Worm (Caenorhabditis elegans): ENCODE results near the gene C53B4.2.

- TF ChIP-seq jun-1 (tag; optimal IDR thresholded peaks at IDR 0.05), result peak; percentile 61
- peak; percentile 84 for TF ChIP-seq rnt-1 (tag; optimal IDR thresholded peaks at IDR 0.05)
- TF ChIP-seq skn-1 (tag; optimal IDR thresholded peaks at IDR 0.05), result peak; percentile 71
- peak; percentile 77 for TF ChIP-seq nhr-76 (tag; optimal IDR thresholded peaks at IDR 0.05)
- TF ChIP-seq nhr-90 (tag; optimal IDR thresholded peaks at IDR 0.05; ENCODE audit: poor library complexity), result peak; percentile 82
- TF ChIP-seq mep-1 (tag; optimal IDR thresholded peaks at IDR 0.05), result peak; percentile 66
- no peak for TF ChIP-seq zag-1 (tag; optimal IDR thresholded peaks at IDR 0.05)
- no peak for TF ChIP-seq unc-62 (GFP tag; optimal IDR thresholded peaks at IDR 0.05)
These were observed 38.9 kb upstream of the C53B4.2 start for ce11 chrIV:8927093-8927492.

All from whole organism, L1 larva.